Worm (Caenorhabditis elegans): ENCODE measurements around the gene mig-2.

The mig-2 gene

DNA sequence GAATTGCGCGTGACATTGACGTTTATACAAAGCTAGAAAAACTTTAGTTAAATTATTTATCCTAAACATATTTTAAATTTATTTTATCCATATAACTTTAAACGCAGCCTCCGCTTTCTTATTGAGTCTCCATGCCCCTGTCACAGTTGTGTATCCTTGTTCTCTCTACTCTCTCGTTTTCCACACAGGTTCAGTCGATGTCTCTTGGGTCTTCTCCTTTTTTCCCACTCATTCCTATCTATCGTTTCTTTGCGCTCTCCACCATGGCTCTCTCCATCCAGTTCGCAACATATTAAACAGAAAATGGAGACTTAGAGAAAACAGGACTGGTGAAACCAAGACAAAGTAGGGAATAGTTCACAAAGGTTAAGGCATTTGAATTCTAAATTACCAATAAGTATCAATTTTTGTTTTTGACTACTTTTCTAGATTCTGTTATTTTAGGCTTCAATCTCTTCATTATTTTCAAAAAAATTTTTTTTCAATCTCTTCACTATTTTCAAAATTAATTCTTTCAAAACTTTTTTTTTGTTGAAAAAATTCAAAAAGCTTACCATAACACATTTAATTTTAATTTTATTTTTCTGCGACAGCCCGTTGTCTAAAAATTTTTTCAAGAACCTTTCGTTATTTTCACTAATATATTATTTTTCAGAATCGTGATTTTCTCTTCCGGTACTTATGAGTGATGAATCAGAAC, 26.2 kb upstream of the mig-2 start, which contains the start of gene sdc-2 (continued):
- TF ChIP-seq xbp-1 (tag; optimal IDR thresholded peaks at IDR 0.05): peak; percentile 30
- TF ChIP-seq alr-1 (tag; optimal IDR thresholded peaks at IDR 0.05; ENCODE audit: borderline replicate concordance): no peak
- TF ChIP-seq egl-13 (tag; optimal IDR thresholded peaks at IDR 0.05): peak; percentile 53
- TF ChIP-seq fkh-8 (tag; optimal IDR thresholded peaks at IDR 0.05): peak; percentile 63
- no peak for TF ChIP-seq nhr-11 (tag; optimal IDR thresholded peaks at IDR 0.05)
- no peak for TF ChIP-seq F16B12.6 (tag; optimal IDR thresholded peaks at IDR 0.05)
- no peak for TF ChIP-seq unc-130 (tag; optimal IDR thresholded peaks at IDR 0.05)
- TF ChIP-seq mab-9 (GFP tag; IDR thresholded peaks at IDR 0.05): no peak
- TF ChIP-seq lsy-2 (tag; optimal IDR thresholded peaks at IDR 0.05): no peak
- no peak for TF ChIP-seq egl-27 (tag; optimal IDR thresholded peaks at IDR 0.05)
- peak; percentile 32 for TF ChIP-seq unc-86 (tag; optimal IDR thresholded peaks at IDR 0.05)
- no peak for TF ChIP-seq unc-30 (tag; optimal IDR thresholded peaks at IDR 0.05)
- TF ChIP-seq nhr-71 (tag; optimal IDR thresholded peaks at IDR 0.05): peak; percentile 81
- TF ChIP-seq lin-39 (tag; optimal IDR thresholded peaks at IDR 0.05): no peak
- TF ChIP-seq ceh-8 (GFP tag; optimal IDR thresholded peaks at IDR 0.05): no peak
- TF ChIP-seq swsn-7 (tag; optimal IDR thresholded peaks at IDR 0.05): peak; percentile 68
- TF ChIP-seq ama-1 (optimal IDR thresholded peaks at IDR 0.05): no peak
- no peak for TF ChIP-seq Y116A8C.19 (tag; optimal IDR thresholded peaks at IDR 0.05; ENCODE audit: borderline replicate concordance)
- peak; percentile 43 for TF ChIP-seq nhr-237 (tag; optimal IDR thresholded peaks at IDR 0.05)
- no peak for TF ChIP-seq snpc-4 (tag; optimal IDR thresholded peaks at IDR 0.05)
- no peak for TF ChIP-seq fos-1 (tag; optimal IDR thresholded peaks at IDR 0.05)
- no peak for TF ChIP-seq zag-1 (tag; optimal IDR thresholded peaks at IDR 0.05)
- peak; percentile 30 for TF ChIP-seq elt-2 (tag; optimal IDR thresholded peaks at IDR 0.05)
- no peak for TF ChIP-seq nhr-12 (tag; optimal IDR thresholded peaks at IDR 0.05)
- peak; percentile 84 for TF ChIP-seq lin-14 (GFP tag; optimal IDR thresholded peaks at IDR 0.05)
- TF ChIP-seq pqm-1 (tag; optimal IDR thresholded peaks at IDR 0.05): no peak
- peak; percentile 66 for TF ChIP-seq blmp-1 (tag; optimal IDR thresholded peaks at IDR 0.05)
- TF ChIP-seq nhr-20 (tag; optimal IDR thresholded peaks at IDR 0.05): peak; percentile 78
- TF ChIP-seq elt-3 (tag; optimal IDR thresholded peaks at IDR 0.05): peak in 3 of 6 experiments; percentile 6 to 68 (median 40)
- no peak for TF ChIP-seq nhr-76 (tag; optimal IDR thresholded peaks at IDR 0.05)
- peak; percentile 58 for TF ChIP-seq nhr-19 (GFP tag; conservative IDR thresholded peaks at IDR 0.05)
- TF ChIP-seq lir-3 (tag; optimal IDR thresholded peaks at IDR 0.05; ENCODE audit: poor library complexity): peak; percentile 49
- no peak for TF ChIP-seq aha-1 (tag; optimal IDR thresholded peaks at IDR 0.05)
- TF ChIP-seq dpl-1 (GFP tag; optimal IDR thresholded peaks at IDR 0.05): no peak
- peak; percentile 60 for TF ChIP-seq nhr-85 (tag)
- no peak for TF ChIP-seq hpl-2 (GFP tag; optimal IDR thresholded peaks at IDR 0.05)
- no peak for TF ChIP-seq pag-3 (tag; optimal IDR thresholded peaks at IDR 0.05; ENCODE audit: borderline replicate concordance, insufficient read depth)
- no peak for TF ChIP-seq fkh-4 (tag; optimal IDR thresholded peaks at IDR 0.05; ENCODE audit: borderline replicate concordance)
- peak; percentile 70 for TF ChIP-seq ztf-4 (tag; optimal IDR thresholded peaks at IDR 0.05)
- no peak for TF ChIP-seq ceh-88 (GFP tag; IDR thresholded peaks at IDR 0.05)
- peak; percentile 44 to 77 for TF ChIP-seq lin-35 (GFP tag; optimal IDR thresholded peaks at IDR 0.05)
- no peak for TF ChIP-seq ceh-90 (tag; optimal IDR thresholded peaks at IDR 0.05)
- peak; percentile 82 for TF ChIP-seq nhr-90 (tag; optimal IDR thresholded peaks at IDR 0.05; ENCODE audit: poor library complexity)
- TF ChIP-seq unc-62 (GFP tag; optimal IDR thresholded peaks at IDR 0.05): no peak
- TF ChIP-seq mep-1 (tag; optimal IDR thresholded peaks at IDR 0.05): no peak
- TF ChIP-seq lin-15B (tag; optimal IDR thresholded peaks at IDR 0.05): no peak
- TF ChIP-seq ztf-11 (tag; optimal IDR thresholded peaks at IDR 0.05): peak in 1 of 2 experiments; percentile 7
- TF ChIP-seq dsc-1 (tag; optimal IDR thresholded peaks at IDR 0.05): peak; percentile 75
- peak; percentile 87 for TF ChIP-seq snu-23 (GFP tag; optimal IDR thresholded peaks at IDR 0.05)
- TF ChIP-seq hlh-4 (tag; optimal IDR thresholded peaks at IDR 0.05): no peak
- TF ChIP-seq fkh-10 (GFP tag; optimal IDR thresholded peaks at IDR 0.05): peak; percentile 37
- no peak for TF ChIP-seq ceh-63 (GFP tag; optimal IDR thresholded peaks at IDR 0.05)

Data from whole organism, L1 larva.